Worm (Caenorhabditis elegans): ENCODE data around the gene C56E6.7.

C56E6.7 gene

ce11 chrII:6560291-6560690 lies 43.9 kb downstream of the C56E6.7 start:
- TF ChIP-seq hlh-1 (tag; optimal IDR thresholded peaks at IDR 0.05) = no peak
- TF ChIP-seq blmp-1 (tag; optimal IDR thresholded peaks at IDR 0.05) = no peak
- no peak for TF ChIP-seq bed-3 (GFP tag; optimal IDR thresholded peaks at IDR 0.05)
- TF ChIP-seq nhr-237 (tag; optimal IDR thresholded peaks at IDR 0.05) = no peak
- no peak for TF ChIP-seq ham-2 (GFP tag; optimal IDR thresholded peaks at IDR 0.05)
- TF ChIP-seq pha-4 (tag; optimal IDR thresholded peaks at IDR 0.05) = no peak
- no peak for TF ChIP-seq zip-8 (tag; optimal IDR thresholded peaks at IDR 0.05)

ce11 chrII:6561300-6561699 lies 44.9 kb downstream of the C56E6.7 start, which contains the start of gene F18C5.10:
F18C5.10 (minus strand) TSS chrII:6561444.
- TF ChIP-seq nhr-76 (tag; optimal IDR thresholded peaks at IDR 0.05) (no peak), lin-32 (GFP tag; optimal IDR thresholded peaks at IDR 0.05) (no peak)

- no peak for TF ChIP-seq cnd-1 (tag; optimal IDR thresholded peaks at IDR 0.05)
- no peak for TF ChIP-seq elt-1 (tag; optimal IDR thresholded peaks at IDR 0.05; ENCODE audit: borderline replicate concordance, insufficient read depth)
- no peak for TF ChIP-seq nhr-28 (tag; optimal IDR thresholded peaks at IDR 0.05)
Observed at ce11 chrII:6562203-6562867, 46.0 kb downstream of the C56E6.7 start.

- no peak for TF ChIP-seq tbx-8 (GFP tag; optimal IDR thresholded peaks at IDR 0.05)
- no peak for TF ChIP-seq flh-1 (GFP tag; optimal IDR thresholded peaks at IDR 0.05)
- TF ChIP-seq ces-1 (GFP tag; optimal IDR thresholded peaks at IDR 0.05) = no peak
- TF ChIP-seq ham-2 (GFP tag; optimal IDR thresholded peaks at IDR 0.05) = no peak
- no peak for TF ChIP-seq zip-8 (tag; optimal IDR thresholded peaks at IDR 0.05)
- peak; percentile 35 for TF ChIP-seq nhr-2 (tag; optimal IDR thresholded peaks at IDR 0.05)
- peak; percentile 7 for TF ChIP-seq unc-62 (GFP tag; optimal IDR thresholded peaks at IDR 0.05)
- no peak for TF ChIP-seq elt-1 (tag; optimal IDR thresholded peaks at IDR 0.05; ENCODE audit: borderline replicate concordance, insufficient read depth)
- TF ChIP-seq cnd-1 (tag; optimal IDR thresholded peaks at IDR 0.05) = no peak
- TF ChIP-seq nhr-28 (tag; optimal IDR thresholded peaks at IDR 0.05) = no peak
- no peak for TF ChIP-seq mls-2 (tag; optimal IDR thresholded peaks at IDR 0.05)
- no peak for TF ChIP-seq snpc-4 (tag; optimal IDR thresholded peaks at IDR 0.05)
- TF ChIP-seq unc-39 (tag; optimal IDR thresholded peaks at IDR 0.05) = no peak
- no peak for TF ChIP-seq ceh-43 (GFP tag; optimal IDR thresholded peaks at IDR 0.05)
- peak; percentile 5 for TF ChIP-seq unc-120 (tag; optimal IDR thresholded peaks at IDR 0.05; ENCODE audit: poor library complexity, severe bottlenecking)
- peak; percentile 11 for TF ChIP-seq pha-4 (tag; optimal IDR thresholded peaks at IDR 0.05)
Observed at ce11 chrII:6563238-6563637, 46.9 kb downstream of the C56E6.7 start.

ce11 chrII:6565077-6565476 lies 48.7 kb downstream of the C56E6.7 start, which contains the start of gene mpz-3:
mpz-3 (minus strand) TSS chrII:6565396.
- peak; percentile 14 for TF ChIP-seq lin-32 (GFP tag; optimal IDR thresholded peaks at IDR 0.05)
- TF ChIP-seq flh-1 (GFP tag; optimal IDR thresholded peaks at IDR 0.05) = peak; percentile 18
- TF ChIP-seq cnd-1 (tag; optimal IDR thresholded peaks at IDR 0.05) = peak; percentile 55
- no peak for TF ChIP-seq nhr-28 (tag; optimal IDR thresholded peaks at IDR 0.05)
- TF ChIP-seq tbx-8 (GFP tag; optimal IDR thresholded peaks at IDR 0.05) = no peak
- peak; percentile 30 for TF ChIP-seq sem-2 (GFP tag; optimal IDR thresholded peaks at IDR 0.05)
- no peak for TF ChIP-seq ceh-39 (tag; optimal IDR thresholded peaks at IDR 0.05)
- TF ChIP-seq mab-5 (tag; optimal IDR thresholded peaks at IDR 0.05) = no peak
- peak; percentile 58 for TF ChIP-seq drap-1 (GFP tag; optimal IDR thresholded peaks at IDR 0.05)
- TF ChIP-seq pha-4 (tag; optimal IDR thresholded peaks at IDR 0.05) = no peak
- peak; percentile 83 for TF ChIP-seq ceh-83 (GFP tag; optimal IDR thresholded peaks at IDR 0.05)
- peak; percentile 0 for TF ChIP-seq ceh-43 (GFP tag; optimal IDR thresholded peaks at IDR 0.05)
